Worm (Caenorhabditis elegans) whole organism, mixed stage, embryonic: ENCODE data around the gene mmcm-1.
A peak's percentile ranks its signal among the peaks of the same experiment; 100 is the strongest.

Experiments used
- blmp-1 ChIP-seq: fragments of 150-350 bp; optimal IDR thresholded peaks from 2 replicates; lab custom pipeline; 2014; ENCODE audit warnings: missing biosample characterization, missing genetic modification characterization
- ces-1 ChIP-seq: fragments of 150-350 bp; optimal IDR thresholded peaks from 2 replicates; lab custom pipeline; 2014; ENCODE audit warnings: missing biosample characterization, missing genetic modification reagents, missing genetic modification characterization
- cnd-1 ChIP-seq: fragments of 200-800 bp; sonication (Bioruptor generic); optimal IDR thresholded peaks from 2 replicates; lab custom pipeline; 2018; ENCODE audit warnings: mild to moderate bottlenecking, missing genetic modification characterization, missing compliant biosample characterization
- hlh-1 ChIP-seq: fragments of 150-350 bp; optimal IDR thresholded peaks from 2 replicates; lab custom pipeline; 2014; ENCODE audit warnings: missing biosample characterization, missing genetic modification reagents, missing genetic modification characterization
- lsy-2 ChIP-seq: fragments of 150-350 bp; optimal IDR thresholded peaks from 2 replicates; lab custom pipeline; 2014; ENCODE audit warnings: missing biosample characterization, missing genetic modification characterization
- mep-1 ChIP-seq: fragments of 150-350 bp; optimal IDR thresholded peaks from 2 replicates; lab custom pipeline; 2017; ENCODE audit warnings: missing biosample characterization, missing genetic modification reagents, missing genetic modification characterization, inconsistent platforms
- nhr-12 ChIP-seq: fragments of 150-350 bp; optimal IDR thresholded peaks from 2 replicates; lab custom pipeline; 2014; ENCODE audit warnings: missing biosample characterization, missing genetic modification characterization
- nhr-237 ChIP-seq: fragments of 150-350 bp; optimal IDR thresholded peaks from 2 replicates; lab custom pipeline; 2014; ENCODE audit warnings: missing biosample characterization, missing genetic modification characterization
- nhr-28 ChIP-seq: fragments of 150-350 bp; optimal IDR thresholded peaks from 2 replicates; lab custom pipeline; 2014; ENCODE audit warnings: missing biosample characterization, missing genetic modification characterization
- nhr-76 ChIP-seq: sonication (generic microtip); optimal IDR thresholded peaks from 2 replicates; lab custom pipeline; 2017; ENCODE audit warnings: missing biosample characterization, missing genetic modification characterization
- pha-4 ChIP-seq: fragments of 150-350 bp; optimal IDR thresholded peaks from 2 replicates; lab custom pipeline; 2018; ENCODE audit warnings: missing biosample characterization, missing genetic modification reagents, missing genetic modification characterization
- snpc-4 ChIP-seq: fragments of 150-350 bp; optimal IDR thresholded peaks from 2 replicates; lab custom pipeline; 2014; ENCODE audit warnings: missing biosample characterization, missing genetic modification characterization
- sptf-1 ChIP-seq: sonication (generic microtip); optimal IDR thresholded peaks from 2 replicates; lab custom pipeline; 2017; ENCODE audit warnings: mild to moderate bottlenecking, missing genetic modification characterization, moderate library complexity, missing compliant biosample characterization
- unc-62 ChIP-seq: fragments of 150-350 bp; optimal IDR thresholded peaks from 2 replicates; lab custom pipeline; 2014; ENCODE audit warnings: missing biosample characterization, missing genetic modification reagents, missing genetic modification characterization

ce11 chrIII:3927450-3927849 is 20.0 kb upstream of the mmcm-1 start:
- TF ChIP-seq mep-1 (tag; lab: Kevin White, UChicago) (no peak), hlh-1 (tag; lab: Kevin White, UChicago) (peak; percentile 49), blmp-1 (tag; lab: Kevin White, UChicago) (no peak), pha-4 (tag; lab: Kevin White, UChicago) (no peak), nhr-237 (tag; lab: Kevin White, UChicago) (no peak), cnd-1 (tag; lab: Kevin White, UChicago) (no peak), nhr-76 (tag; lab: Kevin White, UChicago) (no peak), ces-1 (GFP tag; lab: Kevin White, UChicago) (no peak), sptf-1 (no peak), nhr-28 (tag; lab: Kevin White, UChicago) (no peak), unc-62 (GFP tag; lab: Kevin White, UChicago) (peak; percentile 48), snpc-4 (tag; lab: Kevin White, UChicago) (no peak), lsy-2 (tag; lab: Kevin White, UChicago) (no peak), nhr-12 (tag; lab: Kevin White, UChicago) (no peak)
